Fruit fly (Drosophila melanogaster) whole organism, embryonic: Measurements from ENCODE around the gene Cyp28d2.

Experiments
- Adf1 ChIP-seq: fragments of 200-800 bp; sonication (Bioruptor generic); IDR thresholded peaks from 2 replicates; pipeline ENCODE4 v1.3.6; 2022; ENCODE audit warnings: missing biosample characterization, missing genetic modification characterization
- CG1024 ChIP-seq: fragments of 200-800 bp; sonication (Bioruptor generic); IDR thresholded peaks from 2 replicates; pipeline ENCODE4 v1.3.6; 2022; ENCODE audit warnings: missing biosample characterization, missing genetic modification characterization
- CG10959 ChIP-seq: fragments of 200-800 bp; sonication (Bioruptor generic); IDR thresholded peaks from 2 replicates; pipeline ENCODE4 v1.3.6; 2022; ENCODE audit warnings: missing biosample characterization, missing genetic modification characterization
- CG12155 ChIP-seq: fragments of 200-800 bp; sonication (Bioruptor generic); optimal IDR thresholded peaks from 3 replicates; lab custom pipeline; 2016; ENCODE audit warnings: missing biosample characterization, missing genetic modification characterization
- CG1233 ChIP-seq: fragments of 200-800 bp; sonication (Bioruptor generic); optimal IDR thresholded peaks from 4 replicates; lab custom pipeline; 2018; ENCODE audit warnings: missing biosample characterization, mild to moderate bottlenecking, missing genetic modification characterization
- CG12391 ChIP-seq: fragments of 200-800 bp; sonication (Bioruptor generic); optimal IDR thresholded peaks from 3 replicates; lab custom pipeline; 2018; ENCODE audit warnings: missing biosample characterization, mild to moderate bottlenecking, missing genetic modification characterization, moderate library complexity
- CG13296 ChIP-seq: fragments of 200-800 bp; sonication (Bioruptor generic); optimal IDR thresholded peaks from 3 replicates; lab custom pipeline; 2018; ENCODE audit warnings: missing biosample characterization, mild to moderate bottlenecking, missing genetic modification characterization
- CG14050 ChIP-seq: fragments of 200-800 bp; sonication (Bioruptor generic); IDR thresholded peaks from 3 replicates; pipeline ENCODE4 v1.3.6; 2022; ENCODE audit warnings: missing biosample characterization, missing genetic modification characterization
- CG1603 ChIP-seq: fragments of 200-800 bp; sonication (Bioruptor generic); optimal IDR thresholded peaks from 2 replicates; lab custom pipeline; 2019; ENCODE audit warnings: missing biosample characterization, mild to moderate bottlenecking, missing genetic modification characterization, moderate library complexity
- CG17912 ChIP-seq: fragments of 200-800 bp; sonication (Bioruptor generic); optimal IDR thresholded peaks from 2 replicates; lab custom pipeline; 2018; ENCODE audit warnings: missing biosample characterization, mild to moderate bottlenecking, missing genetic modification characterization
- CG1832 ChIP-seq: fragments of 200-800 bp; sonication (Bioruptor generic); optimal IDR thresholded peaks from 2 replicates; lab custom pipeline; 2017; ENCODE audit warnings: missing biosample characterization, mild to moderate bottlenecking, missing genetic modification characterization, inconsistent platforms
- CG18476 ChIP-seq: fragments of 200-800 bp; sonication (Bioruptor generic); optimal IDR thresholded peaks from 2 replicates; lab custom pipeline; 2016; ENCODE audit warnings: missing biosample characterization, mild to moderate bottlenecking, missing genetic modification characterization
- CG2120 ChIP-seq: fragments of 200-800 bp; sonication (Bioruptor generic); optimal IDR thresholded peaks from 3 replicates; lab custom pipeline; 2016; ENCODE audit warnings: missing biosample characterization, missing genetic modification characterization
- CG2199 ChIP-seq: fragments of 200-800 bp; sonication (Bioruptor generic); IDR thresholded peaks from 3 replicates; pipeline ENCODE4 v1.3.6; 2022; ENCODE audit warnings: missing biosample characterization, missing genetic modification characterization
- CG2889 ChIP-seq: fragments of 200-800 bp; sonication (Bioruptor generic); IDR thresholded peaks from 3 replicates; pipeline ENCODE4 v1.3.6; 2022; ENCODE audit warnings: missing biosample characterization, missing genetic modification characterization
- CG33557 ChIP-seq: fragments of 200-800 bp; sonication (Bioruptor generic); optimal IDR thresholded peaks from 2 replicates; lab custom pipeline; 2019; ENCODE audit warnings: missing biosample characterization, mild to moderate bottlenecking, missing genetic modification characterization, moderate library complexity
- CG3407 ChIP-seq: fragments of 200-800 bp; sonication (Bioruptor generic); optimal IDR thresholded peaks from 2 replicates; lab custom pipeline; 2018; ENCODE audit warnings: missing biosample characterization, mild to moderate bottlenecking, missing genetic modification characterization
- CG34224 ChIP-seq: fragments of 200-800 bp; sonication (Bioruptor generic); IDR thresholded peaks from 3 replicates; pipeline ENCODE4 v1.3.6; 2022; ENCODE audit warnings: missing biosample characterization, missing genetic modification characterization; ENCODE audit not compliant: partially characterized antibody
- CG6683 ChIP-seq: fragments of 200-800 bp; sonication (Bioruptor generic); optimal IDR thresholded peaks from 2 replicates; lab custom pipeline; 2017; ENCODE audit warnings: missing biosample characterization, mild to moderate bottlenecking, missing genetic modification characterization, missing genetic modification reagents
- CG6689 ChIP-seq: fragments of 200-800 bp; sonication (Bioruptor generic); IDR thresholded peaks from 2 replicates; pipeline ENCODE4 v1.3.6; 2022; ENCODE audit warnings: missing biosample characterization, missing genetic modification characterization
- CG6791 ChIP-seq: fragments of 200-800 bp; sonication (Bioruptor generic); IDR thresholded peaks from 3 replicates; pipeline ENCODE4 v1.3.6; 2022; ENCODE audit warnings: missing biosample characterization, missing genetic modification characterization; ENCODE audit not compliant: partially characterized antibody
- CG7786 ChIP-seq: fragments of 200-800 bp; sonication (Bioruptor generic); optimal IDR thresholded peaks from 2 replicates; lab custom pipeline; 2016; ENCODE audit warnings: missing biosample characterization, missing genetic modification characterization
- CG9817 ChIP-seq: fragments of 200-800 bp; sonication (Bioruptor generic); optimal IDR thresholded peaks from 2 replicates; lab custom pipeline; 2018; ENCODE audit warnings: missing biosample characterization, mild to moderate bottlenecking, missing genetic modification characterization, moderate library complexity
- CrebB ChIP-seq: fragments of 200-800 bp; sonication (Bioruptor generic); optimal IDR thresholded peaks from 3 replicates; lab custom pipeline; 2018; ENCODE audit warnings: missing biosample characterization, mild to moderate bottlenecking, missing genetic modification characterization
- E2f1 ChIP-seq: fragments of 200-800 bp; sonication (Bioruptor generic); IDR thresholded peaks from 2 replicates; pipeline ENCODE4 v1.3.6; 2022; ENCODE audit warnings: missing biosample characterization, missing genetic modification characterization
- Fer2 ChIP-seq: fragments of 200-800 bp; sonication (Bioruptor generic); optimal IDR thresholded peaks from 2 replicates; lab custom pipeline; 2018; ENCODE audit warnings: missing biosample characterization, mild to moderate bottlenecking, missing genetic modification characterization, moderate library complexity
- Fer3 ChIP-seq: fragments of 200-800 bp; sonication (Bioruptor generic); optimal IDR thresholded peaks from 2 replicates; lab custom pipeline; 2018; ENCODE audit warnings: missing biosample characterization, mild to moderate bottlenecking, missing genetic modification characterization, moderate library complexity
- Gsc ChIP-seq: fragments of 200-800 bp; sonication (Bioruptor generic); IDR thresholded peaks from 2 replicates; pipeline ENCODE4 v1.3.6; 2022; ENCODE audit warnings: missing biosample characterization, missing genetic modification characterization
- Lhr ChIP-seq: fragments of 200-800 bp; sonication (Bioruptor generic); optimal IDR thresholded peaks from 3 replicates; lab custom pipeline; 2017; ENCODE audit warnings: mild to moderate bottlenecking, missing biosample characterization, missing genetic modification reagents, missing genetic modification characterization
- MTF-1 ChIP-seq: fragments of 200-800 bp; sonication (Bioruptor generic); optimal IDR thresholded peaks from 2 replicates; lab custom pipeline; 2018; ENCODE audit warnings: missing biosample characterization, mild to moderate bottlenecking, missing genetic modification characterization, borderline replicate concordance
- Pdp1 ChIP-seq, 2 experiments: fragments of 200-800 bp; sonication (Bioruptor generic); optimal IDR thresholded peaks; 3 replicates each; lab custom pipeline; 2016; ENCODE audit warnings: missing biosample characterization in 2 of 2, missing genetic modification characterization in 2 of 2, mild to moderate bottlenecking in 1 of 2, moderate library complexity in 1 of 2
- az2 ChIP-seq: fragments of 200-800 bp; sonication (Bioruptor generic); optimal IDR thresholded peaks from 3 replicates; lab custom pipeline; 2016; ENCODE audit warnings: missing biosample characterization, missing genetic modification characterization
- chif ChIP-seq, 2 experiments: fragments of 200-800 bp; sonication (Bioruptor generic); optimal IDR thresholded peaks; 3 replicates each; lab custom pipeline; 2016; ENCODE audit warnings: missing biosample characterization in 2 of 2, missing genetic modification characterization in 2 of 2
- chm ChIP-seq: fragments of 200-800 bp; sonication (Bioruptor generic); IDR thresholded peaks from 2 replicates; pipeline ENCODE4 v1.3.6; 2022; ENCODE audit warnings: missing biosample characterization, missing genetic modification characterization
- disco-r ChIP-seq: fragments of 200-800 bp; sonication (Bioruptor generic); optimal IDR thresholded peaks from 2 replicates; lab custom pipeline; 2016; ENCODE audit warnings: missing biosample characterization, missing genetic modification characterization
- ems ChIP-seq: fragments of 200-800 bp; sonication (Bioruptor generic); optimal IDR thresholded peaks from 3 replicates; lab custom pipeline; 2016; ENCODE audit warnings: missing biosample characterization, missing genetic modification characterization
- ind ChIP-seq: fragments of 200-800 bp; sonication (Bioruptor generic); optimal IDR thresholded peaks from 3 replicates; lab custom pipeline; 2016; ENCODE audit warnings: missing biosample characterization, missing genetic modification characterization
- jumu ChIP-seq: fragments of 200-800 bp; sonication (Bioruptor generic); optimal IDR thresholded peaks from 3 replicates; lab custom pipeline; 2016; ENCODE audit warnings: missing biosample characterization, missing genetic modification characterization
- kah ChIP-seq: fragments of 200-800 bp; sonication (Bioruptor generic); optimal IDR thresholded peaks from 2 replicates; lab custom pipeline; 2018; ENCODE audit warnings: missing biosample characterization, mild to moderate bottlenecking, missing genetic modification characterization
- kay ChIP-seq: fragments of 200-800 bp; sonication (Bioruptor generic); optimal IDR thresholded peaks from 2 replicates; lab custom pipeline; 2016; ENCODE audit warnings: missing biosample characterization, missing genetic modification characterization
- nmo ChIP-seq: fragments of 200-800 bp; sonication (Bioruptor generic); optimal IDR thresholded peaks from 2 replicates; lab custom pipeline; 2018; ENCODE audit warnings: missing biosample characterization, mild to moderate bottlenecking, missing genetic modification characterization, moderate library complexity
- row ChIP-seq: fragments of 200-800 bp; sonication (Bioruptor generic); IDR thresholded peaks from 3 replicates; pipeline ENCODE4 v1.3.6; 2022; ENCODE audit warnings: missing biosample characterization, missing genetic modification characterization
- slp2 ChIP-seq: fragments of 200-800 bp; sonication (Bioruptor generic); optimal IDR thresholded peaks from 2 replicates; lab custom pipeline; 2016; ENCODE audit warnings: missing biosample characterization, missing genetic modification characterization
- sr ChIP-seq: fragments of 200-800 bp; sonication (Bioruptor generic); IDR thresholded peaks from 3 replicates; pipeline ENCODE4 v1.3.6; 2022; ENCODE audit warnings: missing biosample characterization, missing genetic modification characterization
- stc ChIP-seq: fragments of 200-800 bp; sonication (Bioruptor generic); IDR thresholded peaks from 2 replicates; pipeline ENCODE4 v1.3.6; 2022; ENCODE audit warnings: missing biosample characterization, missing genetic modification characterization
- tap ChIP-seq: fragments of 200-800 bp; optimal IDR thresholded peaks from 3 replicates; lab custom pipeline; 2019; ENCODE audit warnings: missing biosample characterization, mild to moderate bottlenecking, missing genetic modification characterization, moderate library complexity
- tll ChIP-seq, 2 experiments: fragments of 200-800 bp in 1 of 2; fragments of >200 bp in 1 of 2; sonication (Bioruptor generic) in 1 of 2; optimal IDR thresholded peaks; 2 replicates each; lab custom pipeline; 2017 to 2019; ENCODE audit warnings: missing biosample characterization in 2 of 2, missing genetic modification characterization in 2 of 2, mild to moderate bottlenecking in 1 of 2, moderate library complexity in 1 of 2
- tna ChIP-seq: fragments of 200-800 bp; sonication (Bioruptor generic); IDR thresholded peaks from 2 replicates; pipeline ENCODE4 v1.3.6; 2022; ENCODE audit warnings: missing biosample characterization, missing genetic modification characterization; ENCODE audit not compliant: partially characterized antibody
- wdn ChIP-seq: fragments of 200-800 bp; sonication (Bioruptor generic); IDR thresholded peaks from 2 replicates; pipeline ENCODE4 v1.3.6; 2022; ENCODE audit warnings: missing biosample characterization, missing genetic modification characterization
- zen2 ChIP-seq: fragments of 200-800 bp; sonication (Bioruptor generic); IDR thresholded peaks from 3 replicates; pipeline ENCODE4 v1.3.6; 2022; ENCODE audit warnings: missing biosample characterization, missing genetic modification characterization; ENCODE audit not compliant: partially characterized antibody

Gene Cyp28d2

dm6 chr2L:5225547-5226213 is 18.6 kb downstream of the Cyp28d2 start (continued):
- no peak for TF ChIP-seq CrebB (tag; lab: Kevin White, UChicago)
- TF ChIP-seq CG10959 (GFP tag; lab: Robert Waterston, UW), result no peak
- TF ChIP-seq CG1024, result no peak
- TF ChIP-seq Lhr (GFP tag; lab: Kevin White, UChicago), result no peak
- no peak for TF ChIP-seq CG14050
- TF ChIP-seq CG12155 (GFP tag; lab: Kevin White, UChicago), result no peak
- TF ChIP-seq CG6791, result no peak
- no peak for TF ChIP-seq CG6683 (GFP tag; lab: Kevin White, UChicago)
- no peak for TF ChIP-seq CG34224
- no peak for TF ChIP-seq az2
- TF ChIP-seq CG6689 (GFP tag; lab: Robert Waterston, UW), result no peak
- no peak for TF ChIP-seq tap (tag; lab: Kevin White, UChicago)
- TF ChIP-seq wdn (GFP tag; lab: Robert Waterston, UW), result 0 out of 2 replicates have a peak, but pooled peaks have one; percentile 34
- TF ChIP-seq CG12391 (tag; lab: Kevin White, UChicago), result peak; percentile 17
- no peak for TF ChIP-seq kay (GFP tag; lab: Kevin White, UChicago)
- TF ChIP-seq Fer2 (tag; lab: Kevin White, UChicago), result no peak
- no peak for TF ChIP-seq MTF-1 (GFP tag; lab: Kevin White, UChicago)
- no peak for TF ChIP-seq zen2
- TF ChIP-seq tll (GFP tag; optimal IDR thresholded peaks at IDR 0.05; lab: Kevin White, UChicago), result no peak
- peak; percentile 15 for TF ChIP-seq ind (GFP tag; lab: Kevin White, UChicago)
- TF ChIP-seq Fer3 (tag; lab: Kevin White, UChicago), result peak; percentile 18
- peak; percentile 75; the same call in 2 of the 3 replicates for TF ChIP-seq sr (GFP tag; lab: Robert Waterston, UW)
- TF ChIP-seq CG7786 (GFP tag; lab: Kevin White, UChicago), result peak; percentile 3
- peak; percentile 7 to 64 for TF ChIP-seq Pdp1 (GFP tag; optimal IDR thresholded peaks at IDR 0.05; lab: Kevin White, UChicago)
- no peak for TF ChIP-seq Adf1 (GFP tag; lab: Robert Waterston, UW)
- peak; percentile 82 for TF ChIP-seq row
- no peak for TF ChIP-seq jumu (GFP tag; lab: Kevin White, UChicago)
- TF ChIP-seq CG1832 (GFP tag; lab: Kevin White, UChicago), result no peak
- TF ChIP-seq tna, result no peak
- no peak for TF ChIP-seq ems (GFP tag; lab: Kevin White, UChicago)
- no peak for TF ChIP-seq E2f1 (GFP tag; lab: Robert Waterston, UW)
- TF ChIP-seq CG2889 (GFP tag; lab: Robert Waterston, UW), result no peak
- no peak for TF ChIP-seq CG18476 (GFP tag; lab: Kevin White, UChicago)
- TF ChIP-seq CG9817 (tag; lab: Kevin White, UChicago), result no peak
- no peak for TF ChIP-seq CG1233 (GFP tag; lab: Kevin White, UChicago)
- TF ChIP-seq CG3407 (GFP tag; lab: Kevin White, UChicago), result no peak
- TF ChIP-seq CG17912, result no peak
- no peak for TF ChIP-seq chm (GFP tag; lab: Robert Waterston, UW)
- peak; percentile 11 for TF ChIP-seq nmo
- TF ChIP-seq stc (GFP tag; lab: Robert Waterston, UW), result peak; percentile 49; the same call in 1 of the 2 replicates
- TF ChIP-seq disco-r (GFP tag; lab: Kevin White, UChicago), result no peak
- peak; percentile 62 for TF ChIP-seq CG2120 (GFP tag; lab: Kevin White, UChicago)
- no peak for TF ChIP-seq kah
- TF ChIP-seq CG1603 (tag; lab: Kevin White, UChicago), result no peak
- no peak for TF ChIP-seq CG13296 (GFP tag; lab: Kevin White, UChicago)
- no peak for TF ChIP-seq Gsc (GFP tag; lab: Robert Waterston, UW)
- TF ChIP-seq slp2 (GFP tag; lab: Kevin White, UChicago), result peak; percentile 18
- peak; percentile 89 for TF ChIP-seq CG2199
- peak in 1 of 2 experiments; percentile 22 for TF ChIP-seq chif (GFP tag; optimal IDR thresholded peaks at IDR 0.05; lab: Kevin White, UChicago)
- no peak for TF ChIP-seq CG33557 (GFP tag; lab: Kevin White, UChicago)
